Fruit fly (Drosophila melanogaster): ENCODE data around the gene CG13615.

CG13615 gene

dm6 chr3R:24348420-24349190, 41.7 kb upstream of the CG13615 start, which contains the start of the genes CG5746 and CG6454 (continued):
- TF ChIP-seq NC2β (GFP tag; optimal IDR thresholded peaks at IDR 0.05), result peak; percentile 16
- TF ChIP-seq CG10209 (GFP tag; optimal IDR thresholded peaks at IDR 0.05), result no peak
- no peak for TF ChIP-seq B-H2 (GFP tag; optimal IDR thresholded peaks at IDR 0.05)
- TF ChIP-seq ham (GFP tag; IDR thresholded peaks at IDR 0.05), result no peak
- TF ChIP-seq kni (GFP tag; optimal IDR thresholded peaks at IDR 0.05), result no peak
- TF ChIP-seq YL-1 (GFP tag; optimal IDR thresholded peaks at IDR 0.05), result peak; percentile 89
- TF ChIP-seq CG17802 (tag; optimal IDR thresholded peaks at IDR 0.05), result peak; percentile 11
- no peak for TF ChIP-seq corto (GFP tag; optimal IDR thresholded peaks at IDR 0.05)
- peak; percentile 39 for TF ChIP-seq fd3F (GFP tag; optimal IDR thresholded peaks at IDR 0.05)
- TF ChIP-seq CG10654 (GFP tag; optimal IDR thresholded peaks at IDR 0.05), result no peak
- TF ChIP-seq HmgD (GFP tag; optimal IDR thresholded peaks at IDR 0.05), result no peak
- no peak for TF ChIP-seq CG1603 (tag; optimal IDR thresholded peaks at IDR 0.05)
- no peak for TF ChIP-seq so (GFP tag; IDR thresholded peaks at IDR 0.05)
- TF ChIP-seq CG14710 (tag; optimal IDR thresholded peaks at IDR 0.05), result peak; percentile 86
- TF ChIP-seq Atf3 (GFP tag; optimal IDR thresholded peaks at IDR 0.05), result peak; percentile 18
- TF ChIP-seq CG12391 (tag; optimal IDR thresholded peaks at IDR 0.05), result peak; percentile 78
- no peak for TF ChIP-seq MTF-1 (GFP tag; optimal IDR thresholded peaks at IDR 0.05; ENCODE audit: borderline replicate concordance)
- no peak for TF ChIP-seq nerfin-1 (tag; optimal IDR thresholded peaks at IDR 0.05)
- TF ChIP-seq CG12942 (GFP tag; optimal IDR thresholded peaks at IDR 0.05), result peak; percentile 69
- peak; percentile 53 to 64 for TF ChIP-seq Pdp1 (GFP tag; optimal IDR thresholded peaks at IDR 0.05)
- no peak for TF ChIP-seq CG6254 (GFP tag; optimal IDR thresholded peaks at IDR 0.05)
- no peak for TF ChIP-seq CG17612 (GFP tag; IDR thresholded peaks at IDR 0.05)
- TF ChIP-seq phol (tag; optimal IDR thresholded peaks at IDR 0.05), result peak; percentile 99
- TF ChIP-seq pan (optimal IDR thresholded peaks at IDR 0.05), result no peak
- TF ChIP-seq pan (GFP tag; optimal IDR thresholded peaks at IDR 0.05 in 1 of 2, IDR thresholded peaks at IDR 0.05 in 1 of 2), result no peak
- peak; percentile 59 for TF ChIP-seq Tbp (GFP tag; optimal IDR thresholded peaks at IDR 0.05)
- no peak for TF ChIP-seq ewg (GFP tag; optimal IDR thresholded peaks at IDR 0.05)
- peak; percentile 59; the same call in 1 of the 2 replicates for TF ChIP-seq sob (GFP tag; IDR thresholded peaks at IDR 0.05)
- TF ChIP-seq emc (GFP tag; optimal IDR thresholded peaks at IDR 0.05), result no peak
- TF ChIP-seq tll (GFP tag; optimal IDR thresholded peaks at IDR 0.05), result peak in 1 of 2 experiments; percentile 11
- TF ChIP-seq yki (optimal IDR thresholded peaks at IDR 0.05), result no peak
- no peak for TF ChIP-seq sd (tag; optimal IDR thresholded peaks at IDR 0.05)
- TF ChIP-seq Spps (tag; optimal IDR thresholded peaks at IDR 0.05), result no peak
- TF ChIP-seq NfI (GFP tag; optimal IDR thresholded peaks at IDR 0.05), result no peak
- TF ChIP-seq Taf1 (GFP tag; IDR thresholded peaks at IDR 0.05), result 0 out of 2 replicates have a peak, but pooled peaks have one; percentile 32
- TF ChIP-seq dati (GFP tag; IDR thresholded peaks at IDR 0.05), result no peak
- TF ChIP-seq CG18619 (GFP tag; optimal IDR thresholded peaks at IDR 0.05), result peak; percentile 62
- no peak; the same call in 2 of the 3 replicates for TF ChIP-seq CG6791 (GFP tag; IDR thresholded peaks at IDR 0.05; ENCODE audit: partially characterized antibody)
- no peak for TF ChIP-seq CrebB (tag; optimal IDR thresholded peaks at IDR 0.05)
- no peak for TF ChIP-seq btn (GFP tag; optimal IDR thresholded peaks at IDR 0.05)
- TF ChIP-seq vnd (GFP tag; IDR thresholded peaks at IDR 0.05; ENCODE audit: partially characterized antibody), result no peak
- no peak for TF ChIP-seq cad (GFP tag; optimal IDR thresholded peaks at IDR 0.05)
- no peak for TF ChIP-seq Hmr (GFP tag; optimal IDR thresholded peaks at IDR 0.05)
- no peak for TF ChIP-seq H15 (GFP tag; IDR thresholded peaks at IDR 0.05)
- peak; percentile 53 for TF ChIP-seq CG13624 (GFP tag; optimal IDR thresholded peaks at IDR 0.05)
- TF ChIP-seq CTCF (GFP tag; optimal IDR thresholded peaks at IDR 0.05), result no peak
- no peak for TF ChIP-seq Hey (tag; optimal IDR thresholded peaks at IDR 0.05)
- TF ChIP-seq CHES-1-like (GFP tag; optimal IDR thresholded peaks at IDR 0.05), result peak; percentile 80
- no peak for TF ChIP-seq Opbp (GFP tag; IDR thresholded peaks at IDR 0.05; ENCODE audit: partially characterized antibody)
- peak; percentile 51; the same call in 1 of the 2 replicates for TF ChIP-seq HLH3B (GFP tag; IDR thresholded peaks at IDR 0.05)
